Worm (Caenorhabditis elegans): ENCODE measurements around the gene smrd-1.

Gene smrd-1

ce11 chrIII:10460427-10461163 lies 24.8 kb upstream of the smrd-1 start, which contains the start of gene ecps-1 (continued):
- TF ChIP-seq lsl-1 (GFP tag; optimal IDR thresholded peaks at IDR 0.05) = peak; percentile 79
- no peak for TF ChIP-seq F57A8.1 (GFP tag; optimal IDR thresholded peaks at IDR 0.05)
- no peak for TF ChIP-seq sptf-2 (GFP tag; optimal IDR thresholded peaks at IDR 0.05)
- TF ChIP-seq unc-130 (GFP tag; optimal IDR thresholded peaks at IDR 0.05) = peak; percentile 93
- TF ChIP-seq ztf-3 (GFP tag; optimal IDR thresholded peaks at IDR 0.05) = no peak
- TF ChIP-seq F22D6.2 (tag; optimal IDR thresholded peaks at IDR 0.05) = no peak
- TF ChIP-seq snpc-4 (GFP tag; optimal IDR thresholded peaks at IDR 0.05) = peak; percentile 76
- peak; percentile 44 to 76 (median 54) for TF ChIP-seq snpc-4 (tag; optimal IDR thresholded peaks at IDR 0.05)
- TF ChIP-seq aptf-2 (GFP tag; conservative IDR thresholded peaks at IDR 0.05) = peak; percentile 74; the same call in 1 of the 2 replicates
- peak; percentile 91 for TF ChIP-seq ccch-3 (GFP tag; optimal IDR thresholded peaks at IDR 0.05)
- TF ChIP-seq lin-40 (tag; optimal IDR thresholded peaks at IDR 0.05) = peak; percentile 65
- peak; percentile 68; the same call in 1 of the 2 replicates for TF ChIP-seq let-526 (GFP tag; IDR thresholded peaks at IDR 0.05)
- peak; percentile 74 for TF ChIP-seq C06A6.2 (GFP tag; conservative IDR thresholded peaks at IDR 0.05)
- TF ChIP-seq rcor-1 (GFP tag; IDR thresholded peaks at IDR 0.05) = peak; percentile 93
- TF ChIP-seq attf-5 (GFP tag; optimal IDR thresholded peaks at IDR 0.05) = peak; percentile 100
- no peak for TF ChIP-seq egl-18 (GFP tag; IDR thresholded peaks at IDR 0.05)
- peak; percentile 84 for TF ChIP-seq madf-6 (GFP tag; IDR thresholded peaks at IDR 0.05)
- TF ChIP-seq Y53G8AR.9 (GFP tag; conservative IDR thresholded peaks at IDR 0.05) = 0 out of 2 replicates have a peak, but pooled peaks have one; percentile 30
- TF ChIP-seq Y67H2A.10 (GFP tag; conservative IDR thresholded peaks at IDR 0.05) = peak; percentile 62; the same call in 1 of the 2 replicates
- TF ChIP-seq tlf-1 (GFP tag; optimal IDR thresholded peaks at IDR 0.05) = peak; percentile 75
- TF ChIP-seq dox-1 (GFP tag; IDR thresholded peaks at IDR 0.05) = peak; percentile 93
- peak; percentile 12 for TF ChIP-seq ztf-22 (GFP tag; optimal IDR thresholded peaks at IDR 0.05)
- TF ChIP-seq madf-8 (GFP tag; conservative IDR thresholded peaks at IDR 0.05) = peak; percentile 68
- TF ChIP-seq snpc-1.1 (tag; optimal IDR thresholded peaks at IDR 0.05; ENCODE audit: insufficient read depth) = peak; percentile 73
- peak; percentile 88 for TF ChIP-seq lir-1 (GFP tag; conservative IDR thresholded peaks at IDR 0.05)
- peak; percentile 82 for TF ChIP-seq Y95B8A.8 (GFP tag; IDR thresholded peaks at IDR 0.05)
- no peak for TF ChIP-seq sdz-38 (tag; optimal IDR thresholded peaks at IDR 0.05)
- peak; percentile 67 for TF ChIP-seq pha-4 (tag; optimal IDR thresholded peaks at IDR 0.05)
- TF ChIP-seq F57C9.4 (tag; optimal IDR thresholded peaks at IDR 0.05) = no peak
- peak; percentile 74 for TF ChIP-seq F33H1.4 (GFP tag; IDR thresholded peaks at IDR 0.05)
- peak; percentile 25; the same call in 1 of the 2 replicates for TF ChIP-seq lin-26 (GFP tag; IDR thresholded peaks at IDR 0.05)
- TF ChIP-seq bed-2 (GFP tag; IDR thresholded peaks at IDR 0.05) = peak; percentile 62; the same call in 1 of the 2 replicates
- TF ChIP-seq T26A5.8 (tag; optimal IDR thresholded peaks at IDR 0.05) = no peak
- TF ChIP-seq madf-10 (tag; optimal IDR thresholded peaks at IDR 0.05) = peak; percentile 76
- TF ChIP-seq let-607 (tag; optimal IDR thresholded peaks at IDR 0.05) = peak; percentile 14 to 19
- TF ChIP-seq egrh-3 (GFP tag; IDR thresholded peaks at IDR 0.05) = peak; percentile 44; the same call in 1 of the 2 replicates
- peak; percentile 96 for TF ChIP-seq ztf-28 (GFP tag; IDR thresholded peaks at IDR 0.05)
- TF ChIP-seq pbrm-1 (GFP tag; IDR thresholded peaks at IDR 0.05) = peak; percentile 94
- TF ChIP-seq attf-6 (GFP tag; IDR thresholded peaks at IDR 0.05) = peak; percentile 78; the same call in 1 of the 2 replicates
- peak; percentile 100 for TF ChIP-seq ceh-100 (GFP tag; IDR thresholded peaks at IDR 0.05)
- TF ChIP-seq ceh-91 (GFP tag; IDR thresholded peaks at IDR 0.05) = peak; percentile 86
- peak; percentile 98 for TF ChIP-seq mcd-1 (GFP tag; IDR thresholded peaks at IDR 0.05)
- peak; percentile 48 for TF ChIP-seq somi-1 (GFP tag; optimal IDR thresholded peaks at IDR 0.05)
- TF ChIP-seq K12H6.12 (tag; optimal IDR thresholded peaks at IDR 0.05) = peak; percentile 63
- TF ChIP-seq lsy-27 (tag; optimal IDR thresholded peaks at IDR 0.05; ENCODE audit: borderline replicate concordance, insufficient read depth) = peak; percentile 25
- TF ChIP-seq ekl-4 (GFP tag; IDR thresholded peaks at IDR 0.05) = peak; percentile 84; the same call in 1 of the 2 replicates

Measured in whole organism, young adult.